Fruit fly (Drosophila melanogaster) whole organism, wandering third instar larva: ENCODE measurements around the gene CG10628.
A peak's percentile ranks its signal among the peaks of the same experiment; 100 is the strongest.

Experiments used
- Abd-B ChIP-seq: fragments of >200 bp; optimal IDR thresholded peaks from 2 replicates; lab custom pipeline; 2017; ENCODE audit warnings: missing biosample characterization, missing genetic modification characterization
- CG32264 ChIP-seq: fragments of 200-800 bp; sonication (Bioruptor generic); optimal IDR thresholded peaks from 2 replicates; lab custom pipeline; 2016; ENCODE audit warnings: missing biosample characterization, missing genetic modification characterization
- CG9705 ChIP-seq: fragments of 200-800 bp; sonication (Bioruptor generic); optimal IDR thresholded peaks from 2 replicates; lab custom pipeline; 2018; ENCODE audit warnings: missing biosample characterization, mild to moderate bottlenecking, missing genetic modification characterization
- CrebA ChIP-seq: fragments of 200-800 bp; sonication (Bioruptor generic); optimal IDR thresholded peaks from 2 replicates; lab custom pipeline; 2016; ENCODE audit warnings: missing biosample characterization, mild to moderate bottlenecking, missing genetic modification characterization, borderline replicate concordance
- Dfd ChIP-seq: fragments of >200 bp; optimal IDR thresholded peaks from 2 replicates; lab custom pipeline; 2017; ENCODE audit warnings: missing biosample characterization, missing genetic modification characterization
- Dif ChIP-seq: fragments of 200-275, 200-300 bp; sonication (Bioruptor generic); optimal IDR thresholded peaks from 2 replicates; lab custom pipeline; 2018; ENCODE audit warnings: missing biosample characterization, missing genetic modification characterization; ENCODE audit not compliant: partially characterized antibody
- GATAd ChIP-seq: sonication (Bioruptor generic); optimal IDR thresholded peaks from 2 replicates; lab custom pipeline; 2016; ENCODE audit warnings: missing biosample characterization, missing genetic modification characterization
- HLH106 ChIP-seq: fragments of 200-800 bp; optimal IDR thresholded peaks from 3 replicates; lab custom pipeline; 2019; ENCODE audit warnings: missing biosample characterization, mild to moderate bottlenecking, missing genetic modification characterization, moderate library complexity
- Hnf4 ChIP-seq: fragments of 200-800 bp; sonication (Bioruptor generic); optimal IDR thresholded peaks from 2 replicates; lab custom pipeline; 2016; ENCODE audit warnings: missing biosample characterization, mild to moderate bottlenecking, missing genetic modification characterization
- Hr78 ChIP-seq: fragments of >200 bp; optimal IDR thresholded peaks from 2 replicates; lab custom pipeline; 2017; ENCODE audit warnings: missing biosample characterization, missing genetic modification characterization
- Hr83 ChIP-seq: fragments of 200-300 bp; sonication (Bioruptor generic); optimal IDR thresholded peaks from 2 replicates; lab custom pipeline; 2016; ENCODE audit warnings: missing biosample characterization, mild to moderate bottlenecking, missing genetic modification characterization, moderate library complexity; ENCODE audit not compliant: poor library complexity, severe bottlenecking
- Jra ChIP-seq: sonication (Bioruptor generic); optimal IDR thresholded peaks from 2 replicates; lab custom pipeline; 2016; ENCODE audit warnings: missing biosample characterization, missing genetic modification characterization
- Mio ChIP-seq: sonication (Bioruptor generic); optimal IDR thresholded peaks from 2 replicates; lab custom pipeline; 2016; ENCODE audit warnings: missing biosample characterization, missing genetic modification characterization
- Myc ChIP-seq: fragments of >200 bp; optimal IDR thresholded peaks from 2 replicates; lab custom pipeline; 2017
- N ChIP-seq: fragments of >200 bp; optimal IDR thresholded peaks from 2 replicates; lab custom pipeline; 2018; ENCODE audit warnings: missing biosample characterization, missing external identifiers, missing genetic modification characterization
- OdsH ChIP-seq: fragments of 200-800 bp; sonication (Bioruptor generic); optimal IDR thresholded peaks from 2 replicates; lab custom pipeline; 2016; ENCODE audit warnings: missing biosample characterization, mild to moderate bottlenecking, missing genetic modification characterization
- Rel ChIP-seq, 2 experiments: fragments of 200-800 bp; sonication (Bioruptor generic) in 1 of 2; optimal IDR thresholded peaks; 2 replicates in 1 of 2; 3 replicates in 1 of 2; lab custom pipeline; 2016 to 2019; ENCODE audit warnings: mild to moderate bottlenecking in 2 of 2, missing biosample characterization in 2 of 2, missing genetic modification characterization in 2 of 2, moderate library complexity in 1 of 2
- Sp1 ChIP-seq: fragments of 200-800 bp; sonication (Bioruptor generic); optimal IDR thresholded peaks from 3 replicates; lab custom pipeline; 2019; ENCODE audit warnings: missing biosample characterization, mild to moderate bottlenecking, missing genetic modification characterization, moderate library complexity
- Vsx2 ChIP-seq: fragments of 200-300, 225-300 bp; sonication (Bioruptor generic); optimal IDR thresholded peaks from 2 replicates; lab custom pipeline; 2018; ENCODE audit warnings: missing biosample characterization, missing genetic modification characterization; ENCODE audit not compliant: partially characterized antibody
- br ChIP-seq: fragments of 200-800 bp; sonication (Bioruptor generic); optimal IDR thresholded peaks from 2 replicates; lab custom pipeline; 2016; ENCODE audit warnings: missing biosample characterization, missing genetic modification characterization
- brk ChIP-seq: fragments of 200-800 bp; sonication (Bioruptor generic); optimal IDR thresholded peaks from 2 replicates; lab custom pipeline; 2016; ENCODE audit warnings: missing biosample characterization, mild to moderate bottlenecking, missing genetic modification characterization
- dl ChIP-seq, 2 experiments: fragments of 175-275, 200-275 bp in 1 of 2; fragments of 200-275 bp in 1 of 2; sonication (Bioruptor generic); optimal IDR thresholded peaks; lab custom pipeline; 2018; ENCODE audit warnings: mild to moderate bottlenecking in 2 of 2, missing biosample characterization in 2 of 2, missing genetic modification characterization in 2 of 2, moderate library complexity in 2 of 2; ENCODE audit not compliant: partially characterized antibody in 2 of 2, insufficient read depth in 1 of 2
- dmrt93B ChIP-seq: fragments of 200-800 bp; sonication (Bioruptor generic); optimal IDR thresholded peaks from 2 replicates; lab custom pipeline; 2018; ENCODE audit warnings: missing biosample characterization, mild to moderate bottlenecking, missing genetic modification characterization
- dsf ChIP-seq: sonication (Bioruptor generic); optimal IDR thresholded peaks from 2 replicates; lab custom pipeline; 2016; ENCODE audit warnings: missing biosample characterization, missing genetic modification characterization, borderline replicate concordance
- ey ChIP-seq: fragments of 200-800 bp; sonication (Bioruptor generic); optimal IDR thresholded peaks from 2 replicates; lab custom pipeline; 2016; ENCODE audit warnings: missing biosample characterization, missing genetic modification characterization
- foxo ChIP-seq, 2 experiments: fragments of 200-800 bp; sonication (Bioruptor generic); optimal IDR thresholded peaks; 2 replicates in 1 of 2; 3 replicates in 1 of 2; lab custom pipeline; 2016 to 2017; ENCODE audit warnings: missing biosample characterization in 2 of 2, missing genetic modification characterization in 2 of 2
- fru ChIP-seq: fragments of 200-800 bp; sonication (Bioruptor generic); optimal IDR thresholded peaks from 3 replicates; lab custom pipeline; 2016; ENCODE audit warnings: missing biosample characterization, mild to moderate bottlenecking, missing genetic modification characterization
- h ChIP-seq: fragments of 200-800 bp; sonication (Bioruptor generic); optimal IDR thresholded peaks from 3 replicates; lab custom pipeline; 2016; ENCODE audit warnings: missing biosample characterization, mild to moderate bottlenecking, missing genetic modification characterization
- jim ChIP-seq: fragments of 175-275, 200-325 bp; sonication (Bioruptor generic); optimal IDR thresholded peaks from 2 replicates; lab custom pipeline; 2016; ENCODE audit warnings: missing biosample characterization, mild to moderate bottlenecking, missing genetic modification characterization
- lola ChIP-seq: fragments of >200 bp; optimal IDR thresholded peaks from 2 replicates; lab custom pipeline; 2017; ENCODE audit warnings: missing biosample characterization, missing genetic modification characterization
- pan ChIP-seq: fragments of >200 bp; optimal IDR thresholded peaks from 2 replicates; lab custom pipeline; 2017
- psq ChIP-seq: fragments of 200-800 bp; sonication (Bioruptor generic); optimal IDR thresholded peaks from 3 replicates; lab custom pipeline; 2017; ENCODE audit warnings: missing biosample characterization, mild to moderate bottlenecking, missing genetic modification characterization, moderate library complexity
- rgr ChIP-seq: fragments of 200-800 bp; sonication (Bioruptor generic); optimal IDR thresholded peaks from 3 replicates; lab custom pipeline; 2016; ENCODE audit warnings: missing biosample characterization, mild to moderate bottlenecking, missing genetic modification characterization
- sage ChIP-seq: fragments of 200-800 bp; sonication (Bioruptor generic); optimal IDR thresholded peaks from 2 replicates; lab custom pipeline; 2016; ENCODE audit warnings: missing biosample characterization, mild to moderate bottlenecking, missing genetic modification characterization
- sv ChIP-seq: fragments of 200-800 bp; sonication (Bioruptor generic); optimal IDR thresholded peaks from 3 replicates; lab custom pipeline; 2016; ENCODE audit warnings: missing biosample characterization, missing genetic modification characterization
- tai ChIP-seq: sonication (Bioruptor generic); optimal IDR thresholded peaks from 2 replicates; lab custom pipeline; 2016; ENCODE audit warnings: missing biosample characterization, missing genetic modification characterization
- usp ChIP-seq: fragments of >200 bp; optimal IDR thresholded peaks from 2 replicates; lab custom pipeline; 2017; ENCODE audit warnings: missing biosample characterization, missing genetic modification characterization
- woc ChIP-seq: sonication (Bioruptor generic); optimal IDR thresholded peaks from 2 replicates; lab custom pipeline; 2016; ENCODE audit warnings: missing biosample characterization, mild to moderate bottlenecking, missing genetic modification characterization

Gene CG10628

DNA sequence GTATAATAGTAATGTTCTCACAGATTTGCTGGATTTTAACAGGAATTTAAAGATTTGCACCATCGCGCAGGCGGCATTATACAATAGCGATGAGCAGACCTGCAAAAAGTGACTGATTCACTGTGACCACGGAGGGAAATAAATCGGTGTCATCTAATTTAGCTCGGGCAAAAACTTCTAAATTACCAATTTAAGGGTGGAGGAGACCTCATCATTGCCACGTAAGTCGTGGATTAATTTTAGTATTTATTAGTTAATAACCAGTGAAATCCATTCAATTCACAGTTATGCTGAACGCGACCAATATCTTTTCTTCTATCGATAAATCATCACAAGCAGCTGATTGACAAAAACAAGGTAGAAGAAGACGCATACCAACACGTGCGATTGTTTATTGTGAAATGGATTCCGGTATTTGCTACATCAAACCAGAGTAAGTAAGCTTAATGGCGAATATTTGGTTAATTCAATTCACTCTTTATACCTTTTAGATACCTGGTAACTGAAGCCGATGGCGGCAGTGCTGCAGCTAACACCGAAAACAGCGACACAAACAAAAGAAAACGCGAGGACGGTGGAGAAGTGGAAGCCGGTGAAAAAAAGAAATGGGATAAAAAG lies at the start of gene CG10628, which contains the start of gene Dus3:
Gene CG10628 (minus strand): TSS at position 105 of the 618 bp plus-strand sequence.
Gene Dus3 (plus strand): TSS at position 369 of the 618 bp plus-strand sequence.
- TF ChIP-seq ey (GFP tag; lab: Kevin White, UChicago) (peak; percentile 87), br (peak; percentile 87), Hr78 (no peak), brk (GFP tag; lab: Kevin White, UChicago) (no peak), dmrt93B (peak; percentile 82), Dfd (GFP tag; lab: Kevin White, UChicago) (no peak), h (GFP tag; lab: Kevin White, UChicago) (peak; percentile 87), Hnf4 (no peak), jim (GFP tag; lab: Kevin White, UChicago) (no peak), sage (GFP tag; lab: Kevin White, UChicago) (no peak), Hr83 (GFP tag; lab: Kevin White, UChicago) (peak; percentile 9), OdsH (GFP tag; lab: Kevin White, UChicago) (peak; percentile 81), Jra (no peak), tai (no peak), pan (no peak), CrebA (GFP tag; lab: Kevin White, UChicago) (no peak), Mio (GFP tag; lab: Kevin White, UChicago) (no peak), Vsx2 (GFP tag; lab: Kevin White, UChicago) (no peak), Rel (GFP tag; optimal IDR thresholded peaks at IDR 0.05; lab: Kevin White, UChicago) (no peak), Rel (tag; optimal IDR thresholded peaks at IDR 0.05; lab: Kevin White, UChicago) (peak; percentile 65), rgr (peak; percentile 87), CG9705 (GFP tag; lab: Kevin White, UChicago) (peak; percentile 82), psq (GFP tag; lab: Kevin White, UChicago) (peak; percentile 71), CG32264 (GFP tag; lab: Kevin White, UChicago) (peak; percentile 45), HLH106 (peak; percentile 92), fru (GFP tag; lab: Kevin White, UChicago) (peak; percentile 84), Sp1 (peak; percentile 84), Myc (lab: Kevin White, UChicago) (peak; percentile 88), lola (GFP tag; lab: Kevin White, UChicago) (no peak), dsf (no peak), N (GFP tag; lab: Kevin White, UChicago) (no peak), Abd-B (no peak), GATAd (GFP tag; lab: Kevin White, UChicago) (peak; percentile 17), woc (GFP tag; lab: Kevin White, UChicago) (peak; percentile 91), sv (peak; percentile 87), foxo (GFP tag; optimal IDR thresholded peaks at IDR 0.05; lab: Kevin White, UChicago) (peak; percentile 4 to 92), Dif (GFP tag; lab: Kevin White, UChicago) (no peak), dl (GFP tag; optimal IDR thresholded peaks at IDR 0.05; lab: Kevin White, UChicago; ENCODE audit: insufficient read depth in 1 of 2, partially characterized antibody in 2 of 2) (no peak), usp (GFP tag; lab: Kevin White, UChicago) (no peak)

DNA sequence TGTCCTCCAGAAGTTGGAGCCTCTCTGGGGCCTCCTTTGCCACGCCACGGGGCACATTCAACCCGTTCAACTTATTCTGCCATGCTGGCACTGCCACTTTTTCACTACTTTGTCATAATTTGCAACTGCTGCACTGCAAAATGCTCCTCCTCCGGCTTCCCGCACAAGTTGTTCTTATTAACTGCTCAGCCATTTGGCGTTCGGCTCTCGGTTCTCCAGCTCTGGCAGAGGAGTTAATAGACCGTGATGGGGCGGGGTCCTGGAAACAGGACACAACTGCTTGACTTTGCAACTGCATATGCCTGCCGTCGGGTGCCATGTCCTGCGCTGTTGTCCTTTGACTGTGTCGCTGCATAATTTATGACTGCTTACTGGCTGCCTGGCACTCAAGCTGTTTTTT lies 46.6 kb upstream of the CG10628 start:
- TF ChIP-seq Dfd (GFP tag; lab: Kevin White, UChicago) (no peak), psq (GFP tag; lab: Kevin White, UChicago) (no peak), GATAd (GFP tag; lab: Kevin White, UChicago) (no peak), foxo (GFP tag; optimal IDR thresholded peaks at IDR 0.05; lab: Kevin White, UChicago) (no peak), dmrt93B (no peak), Hr78 (no peak), fru (GFP tag; lab: Kevin White, UChicago) (no peak), jim (GFP tag; lab: Kevin White, UChicago) (no peak), CG32264 (GFP tag; lab: Kevin White, UChicago) (no peak), sage (GFP tag; lab: Kevin White, UChicago) (no peak), OdsH (GFP tag; lab: Kevin White, UChicago) (no peak), Hnf4 (no peak), woc (GFP tag; lab: Kevin White, UChicago) (no peak), dl (GFP tag; optimal IDR thresholded peaks at IDR 0.05; lab: Kevin White, UChicago; ENCODE audit: insufficient read depth in 1 of 2, partially characterized antibody in 2 of 2) (no peak)
